Fruit fly (Drosophila melanogaster): Measurements from ENCODE around the gene Cpr.

- no peak for TF ChIP-seq CTCF (optimal IDR thresholded peaks at IDR 0.05)
- TF ChIP-seq CG8478 (optimal IDR thresholded peaks at IDR 0.05): no peak
These were observed 32.5 kb downstream of the Cpr start for dm6 chr2L:6371025-6371641.

Data from S2 (cell line).